Worm (Caenorhabditis elegans): ENCODE data around the gene mak-1.

ce11 chrII:8785875-8786274 is 42.0 kb downstream of the mak-1 start:
- TF ChIP-seq W03F9.2 (tag; optimal IDR thresholded peaks at IDR 0.05) (no peak), dao-5 (tag; optimal IDR thresholded peaks at IDR 0.05) (no peak)
